Worm (Caenorhabditis elegans) whole organism, early embryonic: ENCODE data around the gene C37C3.18.

Experiments
- B0310.2 ChIP-seq: sonication (generic microtip); optimal IDR thresholded peaks from 2 replicates; lab custom pipeline; 2016; ENCODE audit warnings: mild to moderate bottlenecking, missing genetic modification characterization, missing compliant biosample characterization
- F13C5.2 ChIP-seq: sonication (generic microtip); optimal IDR thresholded peaks from 2 replicates; lab custom pipeline; 2017; ENCODE audit warnings: mild to moderate bottlenecking, missing genetic modification characterization, inconsistent platforms, missing compliant biosample characterization
- aly-1 ChIP-seq: sonication (generic microtip); optimal IDR thresholded peaks from 2 replicates; lab custom pipeline; 2016; ENCODE audit warnings: missing genetic modification characterization, missing compliant biosample characterization
- ama-1 ChIP-seq: fragments of 150-350 bp; optimal IDR thresholded peaks from 2 replicates; lab custom pipeline; 2014
- ceh-13 ChIP-seq: fragments of 200-800 bp; sonication (Bioruptor generic); optimal IDR thresholded peaks from 2 replicates; lab custom pipeline; 2018; ENCODE audit warnings: mild to moderate bottlenecking, missing genetic modification characterization, missing compliant biosample characterization
- ceh-36 ChIP-seq: sonication (generic microtip); optimal IDR thresholded peaks from 2 replicates; lab custom pipeline; 2016; ENCODE audit warnings: missing genetic modification characterization, inconsistent platforms, missing compliant biosample characterization
- ets-7 ChIP-seq: sonication (generic microtip); optimal IDR thresholded peaks from 2 replicates; lab custom pipeline; 2016; ENCODE audit warnings: missing genotype, missing genetic modification characterization, missing compliant biosample characterization
- flt-1 ChIP-seq: fragments of 200-800 bp; sonication (Bioruptor generic); IDR thresholded peaks from 2 replicates; pipeline ENCODE4 v1.3.6; 2022; ENCODE audit warnings: missing genetic modification characterization, missing compliant biosample characterization
- hmbx-1 ChIP-seq: sonication (generic microtip); optimal IDR thresholded peaks from 2 replicates; lab custom pipeline; 2016; ENCODE audit warnings: mild to moderate bottlenecking, missing genetic modification characterization, missing compliant biosample characterization
- hmg-4 ChIP-seq: fragments of 200-800 bp; sonication (Bioruptor generic); optimal IDR thresholded peaks from 2 replicates; lab custom pipeline; 2018; ENCODE audit warnings: mild to moderate bottlenecking, missing genetic modification characterization, missing compliant biosample characterization
- hnd-1 ChIP-seq: sonication (generic microtip); optimal IDR thresholded peaks from 2 replicates; lab custom pipeline; 2016; ENCODE audit warnings: missing genetic modification characterization, missing compliant biosample characterization
- pes-1 ChIP-seq: fragments of 200-800 bp; sonication (Bioruptor generic); IDR thresholded peaks from 2 replicates; pipeline ENCODE4 v1.3.6; 2022; ENCODE audit warnings: missing genetic modification reagents, missing genetic modification characterization, missing compliant biosample characterization
- scrt-1 ChIP-seq: fragments of 200-800 bp; sonication (Bioruptor generic); IDR thresholded peaks from 2 replicates; pipeline ENCODE4 v1.3.6; 2022; ENCODE audit warnings: missing genetic modification characterization, missing compliant biosample characterization
- sea-1 ChIP-seq: fragments of 200-800 bp; sonication (Bioruptor generic); conservative IDR thresholded peaks from 2 replicates; pipeline ENCODE4 v1.3.6; 2022; ENCODE audit warnings: missing genetic modification characterization, missing compliant biosample characterization
- tbx-11 ChIP-seq: fragments of 200-800 bp; sonication (Bioruptor generic); IDR thresholded peaks from 2 replicates; pipeline ENCODE4 v1.3.6; 2022; ENCODE audit warnings: missing genetic modification characterization, missing compliant biosample characterization
- tbx-37 ChIP-seq: fragments of 200-800 bp; sonication (Bioruptor generic); conservative IDR thresholded peaks from 2 replicates; pipeline ENCODE4 v1.3.6; 2022; ENCODE audit warnings: missing genetic modification reagents, missing genetic modification characterization, missing compliant biosample characterization
- tra-4 ChIP-seq: sonication (generic microtip); optimal IDR thresholded peaks from 2 replicates; lab custom pipeline; 2017; ENCODE audit warnings: missing genetic modification characterization, missing compliant biosample characterization

Gene C37C3.18

DNA sequence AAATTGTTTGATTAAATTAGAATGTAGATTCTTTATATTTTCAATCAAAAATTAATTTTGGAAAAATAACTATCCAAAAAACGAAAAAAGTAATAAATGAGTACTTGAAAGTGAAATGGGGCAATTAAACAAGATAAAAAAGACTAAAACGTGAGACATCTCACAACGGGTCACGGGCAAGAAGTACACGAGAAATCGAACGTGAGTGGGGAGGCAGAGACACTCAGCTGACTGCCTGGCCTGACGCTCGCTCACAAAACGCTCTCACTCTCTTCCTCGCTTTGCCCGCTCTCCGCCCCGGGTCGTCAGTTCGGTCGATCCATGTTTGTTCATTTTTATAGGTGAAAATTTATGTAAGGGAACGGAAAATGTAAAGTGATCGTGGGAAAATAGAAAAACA is 6.5 kb upstream of the C37C3.18 start:
- TF ChIP-seq scrt-1 (GFP tag; lab: Robert Waterston, UW) (0 out of 2 replicates have a peak, but pooled peaks have one; percentile 7), hmg-4 (GFP tag; lab: Kevin White, UChicago) (peak; percentile 1), tbx-11 (GFP tag; lab: Robert Waterston, UW) (no peak), sea-1 (GFP tag; lab: Robert Waterston, UW) (0 out of 2 replicates have a peak, but pooled peaks have one; percentile 7), tbx-37 (GFP tag; lab: Robert Waterston, UW) (no peak), aly-1 (tag; lab: Kevin White, UChicago) (no peak), ets-7 (no peak)

DNA sequence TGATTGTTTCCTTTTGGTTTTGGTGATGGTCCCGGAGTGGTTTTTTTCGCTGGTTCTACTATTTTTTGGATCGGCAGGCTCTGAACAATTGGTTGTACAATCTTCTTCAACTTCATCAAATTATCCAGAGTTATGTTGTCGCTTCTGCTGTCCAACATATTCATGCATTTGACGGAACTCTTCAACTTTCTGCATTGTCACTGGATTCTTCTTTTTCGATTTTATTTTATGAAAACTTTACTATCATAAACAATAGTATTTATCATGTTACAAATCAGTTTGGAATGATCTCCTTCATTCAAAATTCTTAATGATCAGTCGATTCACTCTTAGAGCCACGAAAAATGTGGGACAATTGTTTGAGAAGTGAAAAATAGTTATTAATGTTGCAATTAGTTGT is 2.7 kb upstream of the C37C3.18 start:
- TF ChIP-seq ceh-36 (no peak), flt-1 (GFP tag; lab: Robert Waterston, UW) (no peak), tbx-11 (GFP tag; lab: Robert Waterston, UW) (no peak), aly-1 (tag; lab: Kevin White, UChicago) (no peak), F13C5.2 (tag; lab: Kevin White, UChicago) (no peak), hmbx-1 (tag; lab: Kevin White, UChicago) (no peak), B0310.2 (tag; lab: Kevin White, UChicago) (no peak), tbx-37 (GFP tag; lab: Robert Waterston, UW) (no peak), sea-1 (GFP tag; lab: Robert Waterston, UW) (no peak), hmg-4 (GFP tag; lab: Kevin White, UChicago) (no peak), ama-1 (lab: Kevin White, UChicago) (no peak), ceh-13 (GFP tag; lab: Kevin White, UChicago) (no peak)

DNA sequence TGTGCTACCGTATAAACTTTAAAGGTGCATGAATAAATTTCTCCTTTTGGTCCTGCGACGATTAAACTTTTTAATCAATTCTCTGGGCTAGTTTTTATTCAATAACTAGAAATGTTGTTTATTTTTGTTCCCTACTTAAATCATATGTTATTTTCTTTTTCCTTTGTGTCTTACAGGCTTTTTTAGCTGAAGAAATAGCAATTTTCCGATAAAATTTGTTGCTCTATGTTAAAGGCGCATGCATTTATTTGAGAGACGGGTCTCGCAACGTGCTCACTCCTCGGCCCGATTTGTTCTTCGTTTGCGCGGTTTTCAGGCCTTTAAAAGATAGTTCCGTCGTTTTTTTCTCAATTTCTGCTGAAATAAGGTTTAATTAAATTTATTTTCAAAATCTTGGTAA is 893 bp upstream of the C37C3.18 start:
- TF ChIP-seq scrt-1 (GFP tag; lab: Robert Waterston, UW) (no peak), F13C5.2 (tag; lab: Kevin White, UChicago) (no peak), aly-1 (tag; lab: Kevin White, UChicago) (no peak), tbx-37 (GFP tag; lab: Robert Waterston, UW) (no peak), sea-1 (GFP tag; lab: Robert Waterston, UW) (no peak), ets-7 (no peak)

DNA sequence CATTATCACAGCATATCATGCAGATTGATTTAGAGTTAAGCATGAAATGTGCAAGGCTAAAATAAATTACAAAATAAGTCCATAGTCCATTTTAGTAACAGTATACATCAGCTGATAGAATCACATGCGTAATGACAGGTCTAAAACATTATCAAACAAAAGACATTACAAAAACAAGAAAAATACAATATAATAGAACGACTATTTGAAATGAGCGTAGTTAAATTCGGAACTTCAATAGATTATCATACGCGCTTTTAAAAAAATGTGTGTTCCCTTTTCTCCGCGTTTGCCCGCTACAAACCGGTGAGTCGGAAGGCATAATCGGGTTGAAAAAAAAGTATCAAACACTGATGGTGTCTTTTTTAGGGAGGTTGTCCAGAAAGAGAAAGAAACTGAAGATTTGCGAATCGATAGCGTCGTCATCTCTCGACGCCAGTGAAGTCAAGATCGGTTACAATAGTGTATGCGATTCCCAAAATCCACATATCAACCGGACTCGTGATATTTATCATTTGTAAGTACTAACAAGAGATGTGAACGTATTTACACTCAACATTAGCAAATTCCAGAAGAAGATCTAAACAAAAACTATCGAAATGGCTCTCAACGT is 695 bp downstream of the C37C3.18 start, which contains the start of gene C37C3.2:
TSS of gene C37C3.2 (plus strand) at position 563 of the 613 bp plus-strand sequence.
- TF ChIP-seq F13C5.2 (tag; lab: Kevin White, UChicago) (no peak), ceh-36 (no peak), ceh-13 (GFP tag; lab: Kevin White, UChicago) (no peak), ama-1 (lab: Kevin White, UChicago) (no peak), ets-7 (no peak), tbx-11 (GFP tag; lab: Robert Waterston, UW) (no peak), flt-1 (GFP tag; lab: Robert Waterston, UW) (no peak), scrt-1 (GFP tag; lab: Robert Waterston, UW) (no peak), hmbx-1 (tag; lab: Kevin White, UChicago) (no peak), pes-1 (GFP tag; lab: Robert Waterston, UW) (no peak), hmg-4 (GFP tag; lab: Kevin White, UChicago) (no peak)

DNA sequence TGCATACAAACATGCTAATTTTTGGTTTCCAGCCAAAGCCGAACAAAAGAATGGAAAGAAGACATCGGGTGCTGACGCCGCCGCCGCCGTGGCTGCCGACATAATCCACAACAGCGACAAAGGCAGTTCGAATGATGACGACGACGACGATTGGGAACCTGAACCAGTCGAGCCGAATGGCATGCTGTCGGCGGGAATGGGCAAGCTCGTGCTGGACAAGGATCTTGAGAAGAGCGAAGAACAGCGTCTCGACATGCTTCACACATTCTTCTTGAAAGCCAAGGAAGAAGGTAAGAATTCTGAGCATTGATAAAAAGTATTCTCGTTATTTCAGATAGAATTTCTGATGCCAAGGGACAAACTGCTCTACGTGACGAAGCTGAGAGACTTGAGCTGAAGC is 1.8 kb downstream of the C37C3.18 start:
- TF ChIP-seq hnd-1 = no peak
- no peak for TF ChIP-seq flt-1 (GFP tag; lab: Robert Waterston, UW)
- no peak for TF ChIP-seq hmg-4 (GFP tag; lab: Kevin White, UChicago)
- TF ChIP-seq sea-1 (GFP tag; lab: Robert Waterston, UW) = no peak
- TF ChIP-seq B0310.2 (tag; lab: Kevin White, UChicago) = no peak
- no peak for TF ChIP-seq ceh-13 (GFP tag; lab: Kevin White, UChicago)

DNA sequence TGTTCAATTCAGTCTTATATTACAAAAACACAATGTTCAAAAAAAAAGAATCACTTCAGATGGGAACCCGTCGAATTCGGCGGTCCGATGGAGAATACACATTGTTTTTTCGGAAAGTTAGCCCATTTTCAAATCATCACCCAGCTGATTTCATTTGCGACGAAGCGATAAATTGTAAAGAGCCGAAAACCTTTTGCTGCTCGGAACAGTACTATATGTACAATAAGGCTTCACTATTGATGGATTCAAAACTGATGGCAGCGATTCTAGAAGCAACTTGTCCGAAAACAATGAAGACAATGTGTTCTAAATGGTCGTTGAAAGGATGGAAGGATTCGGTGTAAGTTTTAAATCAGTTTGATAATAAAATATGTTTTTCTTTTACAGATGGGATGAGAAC is 3.1 kb downstream of the C37C3.18 start, which contains the start of gene C37C3.1:
TSS of gene C37C3.1 (plus strand) at position 33 of the 400 bp plus-strand sequence.
- TF ChIP-seq tra-4 (tag; lab: Kevin White, UChicago) (no peak), sea-1 (GFP tag; lab: Robert Waterston, UW) (no peak), hnd-1 (no peak), F13C5.2 (tag; lab: Kevin White, UChicago) (no peak), pes-1 (GFP tag; lab: Robert Waterston, UW) (no peak), ama-1 (lab: Kevin White, UChicago) (no peak), hmbx-1 (tag; lab: Kevin White, UChicago) (no peak), tbx-37 (GFP tag; lab: Robert Waterston, UW) (no peak), hmg-4 (GFP tag; lab: Kevin White, UChicago) (no peak), ceh-36 (no peak), flt-1 (GFP tag; lab: Robert Waterston, UW) (no peak), aly-1 (tag; lab: Kevin White, UChicago) (no peak)

DNA sequence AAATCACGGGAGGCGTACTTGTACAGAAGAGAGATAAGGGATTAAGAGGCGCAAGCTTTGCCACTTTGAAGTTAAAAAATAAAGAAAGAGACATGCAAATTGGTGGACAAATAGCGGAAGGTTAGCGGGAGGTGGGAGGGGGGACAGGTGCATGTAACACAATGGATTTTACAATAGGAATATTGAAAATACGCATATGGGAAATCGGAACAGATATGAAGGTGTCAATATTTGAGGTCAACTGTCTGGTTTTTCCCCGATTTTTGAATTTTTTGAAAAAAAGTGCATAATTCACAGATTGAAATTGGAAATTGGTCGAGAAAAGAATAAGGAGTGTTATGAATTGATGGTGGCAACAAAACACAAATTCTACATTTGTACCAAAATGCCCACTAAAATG is 7.0 kb downstream of the C37C3.18 start, which contains the start of gene C37C3.17:
TSS of gene C37C3.17 (minus strand) at position 101 of the 400 bp plus-strand sequence.
- no peak for TF ChIP-seq flt-1 (GFP tag; lab: Robert Waterston, UW)
- TF ChIP-seq scrt-1 (GFP tag; lab: Robert Waterston, UW) = no peak
- no peak for TF ChIP-seq tra-4 (tag; lab: Kevin White, UChicago)
- no peak for TF ChIP-seq ama-1 (lab: Kevin White, UChicago)
- TF ChIP-seq tbx-11 (GFP tag; lab: Robert Waterston, UW) = no peak
- TF ChIP-seq pes-1 (GFP tag; lab: Robert Waterston, UW) = no peak
- TF ChIP-seq sea-1 (GFP tag; lab: Robert Waterston, UW) = no peak
- no peak for TF ChIP-seq hnd-1
